Fruit fly (Drosophila melanogaster): ENCODE results near the gene CG34174.

The CG34174 gene

dm6 chr2L:2254950-2255349 lies 40.9 kb downstream of the CG34174 start, which contains the start of gene Send1:
TSS of gene Send1 (minus strand) at chr2L:2255050.
- no peak for TF ChIP-seq CG6276 (GFP tag; optimal IDR thresholded peaks at IDR 0.05)
- TF ChIP-seq CG8119 (GFP tag; IDR thresholded peaks at IDR 0.05), result no peak
- TF ChIP-seq OdsH (GFP tag; optimal IDR thresholded peaks at IDR 0.05), result no peak
- no peak for TF ChIP-seq CG11294 (GFP tag; IDR thresholded peaks at IDR 0.05)
- no peak for TF ChIP-seq Eip75B (GFP tag; optimal IDR thresholded peaks at IDR 0.05)
- no peak for TF ChIP-seq salr (GFP tag; optimal IDR thresholded peaks at IDR 0.05)
- no peak for TF ChIP-seq lz (GFP tag; optimal IDR thresholded peaks at IDR 0.05)
- TF ChIP-seq fd85E (GFP tag; optimal IDR thresholded peaks at IDR 0.05), result no peak
- TF ChIP-seq CG16779 (tag; optimal IDR thresholded peaks at IDR 0.05), result no peak
- TF ChIP-seq CG11902 (GFP tag; optimal IDR thresholded peaks at IDR 0.05), result no peak
- no peak for TF ChIP-seq CG3032 (tag; optimal IDR thresholded peaks at IDR 0.05)
- TF ChIP-seq CG10631 (GFP tag; optimal IDR thresholded peaks at IDR 0.05), result no peak
- no peak for TF ChIP-seq CG1621 (tag; optimal IDR thresholded peaks at IDR 0.05)
- no peak for TF ChIP-seq vri (GFP tag; optimal IDR thresholded peaks at IDR 0.05)
- TF ChIP-seq Blimp-1 (GFP tag; optimal IDR thresholded peaks at IDR 0.05), result no peak
- no peak for TF ChIP-seq CG10669 (GFP tag; optimal IDR thresholded peaks at IDR 0.05)
- no peak for TF ChIP-seq CG8632 (GFP tag; optimal IDR thresholded peaks at IDR 0.05)

dm6 chr2L:2263142-2263541 lies 49.1 kb downstream of the CG34174 start, which contains the start of gene CG4270:
TSS of gene CG4270 (plus strand) at chr2L:2263442.
- TF ChIP-seq pdm3 (GFP tag; optimal IDR thresholded peaks at IDR 0.05) (no peak), topi (GFP tag; optimal IDR thresholded peaks at IDR 0.05) (no peak), dac (GFP tag; optimal IDR thresholded peaks at IDR 0.05) (no peak)

Data from whole organism, prepupa.